Fruit fly (Drosophila melanogaster): Measurements from ENCODE around the gene Mob2.

Mob2 gene

DNA sequence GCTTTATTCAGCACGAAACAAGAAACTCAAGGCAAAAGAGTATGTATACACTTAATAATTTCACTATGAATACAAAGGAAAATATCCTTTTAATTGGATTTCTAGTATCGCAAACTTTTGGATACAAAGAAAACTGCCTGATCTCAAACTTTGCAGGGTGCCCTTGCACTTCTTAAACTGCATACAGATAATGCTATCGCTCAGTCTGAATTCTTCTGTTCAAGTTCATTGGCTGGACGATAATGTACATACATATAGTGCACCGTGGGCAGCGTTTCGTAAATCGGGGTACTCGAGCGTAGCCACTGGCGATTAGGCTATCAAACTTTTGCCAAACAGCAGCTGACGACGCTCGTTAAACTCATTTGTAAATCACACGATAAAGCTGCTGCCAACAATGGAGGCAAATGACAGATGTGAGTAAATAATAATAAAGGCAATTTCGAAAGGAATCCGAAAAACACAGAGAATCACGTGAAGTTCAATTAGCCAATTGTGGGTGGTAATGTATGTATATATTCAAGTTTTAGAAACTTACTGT is 35.3 kb downstream of the Mob2 start:
- TF ChIP-seq CG34367 (tag; optimal IDR thresholded peaks at IDR 0.05), result no peak
- TF ChIP-seq EcR (GFP tag; optimal IDR thresholded peaks at IDR 0.05), result peak; percentile 51
- no peak for TF ChIP-seq CG8301 (tag; optimal IDR thresholded peaks at IDR 0.05)

dm6 chr3L:11525765-11526164 is 36.3 kb downstream of the Mob2 start:
- TF ChIP-seq Ets98B (GFP tag; IDR thresholded peaks at IDR 0.05), result no peak
- no peak for TF ChIP-seq CG12605 (GFP tag; IDR thresholded peaks at IDR 0.05)
- TF ChIP-seq EcR (GFP tag; optimal IDR thresholded peaks at IDR 0.05), result peak; percentile 27
- no peak for TF ChIP-seq fd96Ca (GFP tag; IDR thresholded peaks at IDR 0.05)
- no peak for TF ChIP-seq CG14655 (GFP tag; optimal IDR thresholded peaks at IDR 0.05)

dm6 chr3L:11523286-11523685 is 38.7 kb downstream of the Mob2 start:
- TF ChIP-seq CG9948 (tag; optimal IDR thresholded peaks at IDR 0.05) (no peak), gl (tag; optimal IDR thresholded peaks at IDR 0.05) (no peak), fd96Ca (GFP tag; IDR thresholded peaks at IDR 0.05) (no peak), CG14655 (GFP tag; optimal IDR thresholded peaks at IDR 0.05) (no peak), Ets98B (GFP tag; IDR thresholded peaks at IDR 0.05) (no peak), EcR (GFP tag; optimal IDR thresholded peaks at IDR 0.05) (no peak), CG32121 (GFP tag; IDR thresholded peaks at IDR 0.05) (no peak), CG10348 (GFP tag; IDR thresholded peaks at IDR 0.05) (no peak), Pif1A (GFP tag; optimal IDR thresholded peaks at IDR 0.05) (no peak), D1 (tag; optimal IDR thresholded peaks at IDR 0.05) (no peak), CG8301 (tag; optimal IDR thresholded peaks at IDR 0.05) (no peak), CG4496 (GFP tag; IDR thresholded peaks at IDR 0.05) (no peak), Snoo (tag; optimal IDR thresholded peaks at IDR 0.05) (no peak), CG12605 (GFP tag; IDR thresholded peaks at IDR 0.05) (no peak), CG8159 (tag; optimal IDR thresholded peaks at IDR 0.05) (no peak), Pif1B (GFP tag; optimal IDR thresholded peaks at IDR 0.05) (no peak), CG15710 (tag; optimal IDR thresholded peaks at IDR 0.05) (no peak), rn (GFP tag; IDR thresholded peaks at IDR 0.05) (no peak), CG17806 (tag; optimal IDR thresholded peaks at IDR 0.05) (no peak)

- TF ChIP-seq EcR (GFP tag; optimal IDR thresholded peaks at IDR 0.05), result no peak
- TF ChIP-seq gl (tag; optimal IDR thresholded peaks at IDR 0.05), result no peak
- no peak for TF ChIP-seq Pif1B (GFP tag; optimal IDR thresholded peaks at IDR 0.05)
- TF ChIP-seq D1 (tag; optimal IDR thresholded peaks at IDR 0.05), result no peak
- TF ChIP-seq CG17806 (tag; optimal IDR thresholded peaks at IDR 0.05), result no peak
- no peak for TF ChIP-seq Snoo (tag; optimal IDR thresholded peaks at IDR 0.05)
These were observed 39.4 kb downstream of the Mob2 start, which contains the start of the genes CG11714 and Fuca for dm6 chr3L:11522613-11523012. TSS of gene CG11714 (minus strand) at chr3L:11522713. TSS of gene Fuca (minus strand) at chr3L:11522713.

DNA sequence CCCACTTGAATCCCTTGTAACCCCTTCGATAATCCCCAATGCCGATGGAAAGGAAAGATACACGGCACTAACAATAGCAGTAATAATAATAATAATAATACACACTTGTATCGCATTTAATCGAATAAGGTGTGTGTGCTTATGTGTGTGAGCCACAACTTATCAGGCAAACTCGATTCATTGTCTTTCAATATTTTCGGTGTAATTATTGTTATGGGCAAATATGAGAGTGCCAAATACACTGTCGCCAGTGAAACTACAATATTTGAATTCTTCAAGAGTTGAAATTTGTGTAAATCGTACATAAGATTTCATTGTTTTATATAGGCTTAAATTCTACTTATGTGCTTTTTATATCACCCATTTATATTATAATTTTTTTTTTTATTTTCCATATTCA is 45.8 kb downstream of the Mob2 start:
- no peak for TF ChIP-seq CG4496 (GFP tag; IDR thresholded peaks at IDR 0.05)
- TF ChIP-seq CG12605 (GFP tag; IDR thresholded peaks at IDR 0.05), result no peak
- no peak for TF ChIP-seq CG8159 (tag; optimal IDR thresholded peaks at IDR 0.05)
- no peak for TF ChIP-seq Pif1A (GFP tag; optimal IDR thresholded peaks at IDR 0.05)
- no peak for TF ChIP-seq EcR (GFP tag; optimal IDR thresholded peaks at IDR 0.05)
- no peak for TF ChIP-seq CG17806 (tag; optimal IDR thresholded peaks at IDR 0.05)
- TF ChIP-seq CG13204 (GFP tag; optimal IDR thresholded peaks at IDR 0.05), result no peak
- TF ChIP-seq CG9948 (tag; optimal IDR thresholded peaks at IDR 0.05), result no peak
- no peak for TF ChIP-seq Ets98B (GFP tag; IDR thresholded peaks at IDR 0.05)
- no peak for TF ChIP-seq CG32121 (GFP tag; IDR thresholded peaks at IDR 0.05)
- no peak for TF ChIP-seq Pif1B (GFP tag; optimal IDR thresholded peaks at IDR 0.05)
- no peak for TF ChIP-seq fd96Ca (GFP tag; IDR thresholded peaks at IDR 0.05)
- TF ChIP-seq CG8301 (tag; optimal IDR thresholded peaks at IDR 0.05), result no peak

dm6 chr3L:11515349-11516079 is 46.5 kb downstream of the Mob2 start:
- TF ChIP-seq Pif1B (GFP tag; optimal IDR thresholded peaks at IDR 0.05), result no peak
- TF ChIP-seq rn (GFP tag; IDR thresholded peaks at IDR 0.05), result no peak
- no peak for TF ChIP-seq CG34367 (tag; optimal IDR thresholded peaks at IDR 0.05)
- no peak for TF ChIP-seq CG32121 (GFP tag; IDR thresholded peaks at IDR 0.05)

DNA sequence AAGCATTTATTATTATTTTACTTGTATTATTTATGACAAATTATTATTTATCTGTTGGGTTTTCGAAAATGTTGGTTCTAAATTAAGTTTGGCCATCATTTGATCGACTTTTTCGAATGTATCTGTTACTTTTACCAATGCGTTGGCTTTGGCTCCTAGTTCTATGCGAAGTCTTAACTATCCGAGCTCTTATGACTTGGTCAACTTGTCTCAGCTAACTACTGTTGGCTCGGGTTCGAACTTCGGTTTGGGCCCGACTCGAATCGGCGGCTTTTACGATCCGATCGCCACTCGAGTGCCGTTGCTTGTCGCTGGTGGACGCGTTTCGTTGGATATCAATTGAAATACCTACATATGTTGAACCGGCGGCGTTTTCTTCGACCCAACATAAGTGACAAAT is 48.6 kb downstream of the Mob2 start, which contains the start of gene CG7512:
TSS of gene CG7512 (plus strand) at position 301 of the 400 bp plus-strand sequence.
- TF ChIP-seq CG4496 (GFP tag; IDR thresholded peaks at IDR 0.05) (no peak), CG32121 (GFP tag; IDR thresholded peaks at IDR 0.05) (no peak), Pif1A (GFP tag; optimal IDR thresholded peaks at IDR 0.05) (no peak), D1 (tag; optimal IDR thresholded peaks at IDR 0.05) (no peak), CG34367 (tag; optimal IDR thresholded peaks at IDR 0.05) (no peak), rn (GFP tag; IDR thresholded peaks at IDR 0.05) (no peak), CG15710 (tag; optimal IDR thresholded peaks at IDR 0.05) (no peak), CG14655 (GFP tag; optimal IDR thresholded peaks at IDR 0.05) (no peak), CG13204 (GFP tag; optimal IDR thresholded peaks at IDR 0.05) (no peak), CG17806 (tag; optimal IDR thresholded peaks at IDR 0.05) (no peak), gl (tag; optimal IDR thresholded peaks at IDR 0.05) (no peak), CG8159 (tag; optimal IDR thresholded peaks at IDR 0.05) (no peak), EcR (GFP tag; optimal IDR thresholded peaks at IDR 0.05) (no peak), Ets98B (GFP tag; IDR thresholded peaks at IDR 0.05) (no peak), CG12605 (GFP tag; IDR thresholded peaks at IDR 0.05) (no peak), CG9948 (tag; optimal IDR thresholded peaks at IDR 0.05) (no peak), fd96Ca (GFP tag; IDR thresholded peaks at IDR 0.05) (no peak), CG8301 (tag; optimal IDR thresholded peaks at IDR 0.05) (no peak)

All from whole organism, pupa.